Worm (Caenorhabditis elegans) whole organism, mixed stage, embryonic: Measurements from ENCODE around the gene F14H3.3.

ENCODE experiments used
- bed-3 ChIP-seq: fragments of 200-800 bp; sonication (Bioruptor generic); optimal IDR thresholded peaks from 3 replicates; lab custom pipeline; 2018; ENCODE audit warnings: mild to moderate bottlenecking, missing genetic modification characterization, moderate library complexity, missing compliant biosample characterization
- ces-1 ChIP-seq: fragments of 150-350 bp; optimal IDR thresholded peaks from 2 replicates; lab custom pipeline; 2014; ENCODE audit warnings: missing biosample characterization, missing genetic modification reagents, missing genetic modification characterization
- elt-3 ChIP-seq: fragments of 150-350 bp; optimal IDR thresholded peaks from 2 replicates; lab custom pipeline; 2014; ENCODE audit warnings: missing biosample characterization, missing genetic modification characterization
- lin-13 ChIP-seq: fragments of 150-350 bp; optimal IDR thresholded peaks from 2 replicates; lab custom pipeline; 2014; ENCODE audit warnings: missing biosample characterization, missing genetic modification characterization
- lsy-2 ChIP-seq: fragments of 150-350 bp; optimal IDR thresholded peaks from 2 replicates; lab custom pipeline; 2014; ENCODE audit warnings: missing biosample characterization, missing genetic modification characterization
- nhr-12 ChIP-seq: fragments of 150-350 bp; optimal IDR thresholded peaks from 2 replicates; lab custom pipeline; 2014; ENCODE audit warnings: missing biosample characterization, missing genetic modification characterization
- nhr-76 ChIP-seq: sonication (generic microtip); optimal IDR thresholded peaks from 2 replicates; lab custom pipeline; 2017; ENCODE audit warnings: missing biosample characterization, missing genetic modification characterization
- tbx-8 ChIP-seq: fragments of 200-800 bp; sonication (Bioruptor generic); optimal IDR thresholded peaks from 2 replicates; lab custom pipeline; 2018; ENCODE audit warnings: mild to moderate bottlenecking, missing genetic modification characterization, moderate library complexity, missing compliant biosample characterization
- unc-39 ChIP-seq: fragments of 150-350 bp; optimal IDR thresholded peaks from 2 replicates; lab custom pipeline; 2014; ENCODE audit warnings: missing biosample characterization, missing genetic modification characterization
- unc-62 ChIP-seq: fragments of 150-350 bp; optimal IDR thresholded peaks from 2 replicates; lab custom pipeline; 2014; ENCODE audit warnings: missing biosample characterization, missing genetic modification reagents, missing genetic modification characterization
- ztf-11 ChIP-seq: fragments of 150-350 bp; optimal IDR thresholded peaks from 2 replicates; lab custom pipeline; 2014; ENCODE audit warnings: missing biosample characterization, missing genetic modification characterization

DNA sequence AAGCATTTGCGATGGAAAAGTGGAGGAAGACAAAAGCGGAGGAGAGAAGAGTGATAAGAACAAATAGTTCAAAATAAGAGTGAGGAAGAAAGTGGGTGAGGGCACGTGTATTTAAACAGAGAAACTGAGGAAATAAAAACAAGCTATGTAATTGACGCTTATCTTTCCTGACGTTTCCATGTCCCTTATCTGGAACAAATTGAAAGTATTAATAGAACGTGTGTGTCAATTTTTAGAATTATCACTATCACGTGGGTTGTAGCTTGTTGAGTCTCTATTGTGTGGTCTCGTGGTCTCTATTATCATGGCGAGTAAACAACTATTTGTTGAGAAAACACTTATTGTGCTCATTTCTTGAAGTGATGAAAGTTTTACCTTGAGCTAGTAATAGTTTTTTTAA is 7.4 kb downstream of the F14H3.3 start, which contains the start of gene T10C6.15:
- no peak for TF ChIP-seq ztf-11
- TF ChIP-seq nhr-76, result no peak
- no peak for TF ChIP-seq lsy-2 (tag; lab: Kevin White, UChicago)
- TF ChIP-seq bed-3 (GFP tag; lab: Kevin White, UChicago), result no peak
- no peak for TF ChIP-seq lin-13
- TF ChIP-seq nhr-12 (tag; lab: Kevin White, UChicago), result no peak
- no peak for TF ChIP-seq elt-3 (tag; lab: Kevin White, UChicago)
- no peak for TF ChIP-seq ces-1 (GFP tag; lab: Kevin White, UChicago)
- no peak for TF ChIP-seq unc-62 (GFP tag; lab: Kevin White, UChicago)
- TF ChIP-seq tbx-8 (GFP tag; lab: Kevin White, UChicago), result no peak
- TF ChIP-seq unc-39 (tag; lab: Kevin White, UChicago), result no peak
